Worm (Caenorhabditis elegans) whole organism, L4/young adult: ENCODE measurements around the gene cnt-2.
A peak's percentile ranks its signal among the peaks of the same experiment; 100 is the strongest.

Experiments used
- W03F9.2 ChIP-seq: fragments of 150-350 bp; optimal IDR thresholded peaks from 2 replicates; lab custom pipeline; 2014; ENCODE audit warnings: missing biosample characterization, missing genetic modification characterization
- dao-5 ChIP-seq: sonication (generic microtip); optimal IDR thresholded peaks from 2 replicates; lab custom pipeline; 2016; ENCODE audit warnings: missing genotype, missing genetic modification characterization, moderate library complexity, missing compliant biosample characterization
- him-1 ChIP-seq: sonication (generic microtip); optimal IDR thresholded peaks from 2 replicates; lab custom pipeline; 2016; ENCODE audit warnings: missing genotype, missing genetic modification reagents, missing genetic modification characterization, missing compliant biosample characterization

cnt-2 gene

ce11 chrIII:10654718-10655117 lies at the start of gene cnt-2:
Gene cnt-2 (plus strand): TSS chrIII:10655018.
- TF ChIP-seq dao-5 (tag; lab: Kevin White, UChicago), result no peak
- TF ChIP-seq him-1 (tag; lab: Kevin White, UChicago), result no peak
- TF ChIP-seq W03F9.2 (tag; lab: Kevin White, UChicago), result no peak

- no peak for TF ChIP-seq him-1 (tag; lab: Kevin White, UChicago)
- TF ChIP-seq W03F9.2 (tag; lab: Kevin White, UChicago), result no peak
- no peak for TF ChIP-seq dao-5 (tag; lab: Kevin White, UChicago)
Measured at ce11 chrIII:10605049-10605448, 49.8 kb upstream of the cnt-2 start, which contains the start of gene rabx-5. Gene rabx-5 (plus strand): TSS chrIII:10605349.

ce11 chrIII:10608161-10608560 lies 46.7 kb upstream of the cnt-2 start:
- TF ChIP-seq dao-5 (tag; lab: Kevin White, UChicago) (no peak), W03F9.2 (tag; lab: Kevin White, UChicago) (no peak), him-1 (tag; lab: Kevin White, UChicago) (no peak)

- TF ChIP-seq him-1 (tag; lab: Kevin White, UChicago), result no peak
Measured at ce11 chrIII:10612333-10612732, 42.5 kb upstream of the cnt-2 start, which contains the start of gene Y39A1A.24. Gene Y39A1A.24 (plus strand): TSS chrIII:10612633.

- no peak for TF ChIP-seq W03F9.2 (tag; lab: Kevin White, UChicago)
- no peak for TF ChIP-seq him-1 (tag; lab: Kevin White, UChicago)
- TF ChIP-seq dao-5 (tag; lab: Kevin White, UChicago), result no peak
Measured at ce11 chrIII:10615166-10615565, 39.7 kb upstream of the cnt-2 start, which contains the start of gene mrpl-22. Gene mrpl-22 (plus strand): TSS chrIII:10615466.

ce11 chrIII:10621208-10621607 lies 33.6 kb upstream of the cnt-2 start, which contains the start of the genes lron-10 and hpr-9:
Gene lron-10 (minus strand): TSS chrIII:10621369.
Gene hpr-9 (plus strand): TSS chrIII:10621551.
- TF ChIP-seq him-1 (tag; lab: Kevin White, UChicago) (peak; percentile 78), W03F9.2 (tag; lab: Kevin White, UChicago) (peak; percentile 78), dao-5 (tag; lab: Kevin White, UChicago) (no peak)

- TF ChIP-seq him-1 (tag; lab: Kevin White, UChicago) (peak; percentile 45), W03F9.2 (tag; lab: Kevin White, UChicago) (peak; percentile 5), dao-5 (tag; lab: Kevin White, UChicago) (peak; percentile 21)
Measured at ce11 chrIII:10624564-10624963, 30.3 kb upstream of the cnt-2 start.

- TF ChIP-seq him-1 (tag; lab: Kevin White, UChicago), result no peak
- TF ChIP-seq W03F9.2 (tag; lab: Kevin White, UChicago), result no peak
- no peak for TF ChIP-seq dao-5 (tag; lab: Kevin White, UChicago)
Measured at ce11 chrIII:10628360-10628759, 26.5 kb upstream of the cnt-2 start.

ce11 chrIII:10629043-10629442 lies 25.8 kb upstream of the cnt-2 start, which contains the start of gene swt-4:
Gene swt-4 (minus strand): TSS chrIII:10629143.
- TF ChIP-seq him-1 (tag; lab: Kevin White, UChicago) (no peak), dao-5 (tag; lab: Kevin White, UChicago) (no peak), W03F9.2 (tag; lab: Kevin White, UChicago) (no peak)

- TF ChIP-seq him-1 (tag; lab: Kevin White, UChicago) (no peak), W03F9.2 (tag; lab: Kevin White, UChicago) (no peak), dao-5 (tag; lab: Kevin White, UChicago) (no peak)
Measured at ce11 chrIII:10629795-10630194, 25.0 kb upstream of the cnt-2 start.

ce11 chrIII:10631870-10632509 lies 22.8 kb upstream of the cnt-2 start:
- TF ChIP-seq dao-5 (tag; lab: Kevin White, UChicago) (no peak), W03F9.2 (tag; lab: Kevin White, UChicago) (no peak), him-1 (tag; lab: Kevin White, UChicago) (no peak)

ce11 chrIII:10632590-10633402 lies 22.0 kb upstream of the cnt-2 start, which contains the start of gene Y39A1A.10:
Gene Y39A1A.10 (plus strand): TSS chrIII:10632728.
- TF ChIP-seq him-1 (tag; lab: Kevin White, UChicago) (no peak), dao-5 (tag; lab: Kevin White, UChicago) (no peak), W03F9.2 (tag; lab: Kevin White, UChicago) (no peak)

ce11 chrIII:10633403-10633674 lies 21.5 kb upstream of the cnt-2 start, which contains the start of gene Y39A1A.9:
Gene Y39A1A.9 (minus strand): TSS chrIII:10633501.
- TF ChIP-seq him-1 (tag; lab: Kevin White, UChicago), result no peak
- TF ChIP-seq W03F9.2 (tag; lab: Kevin White, UChicago), result no peak
- TF ChIP-seq dao-5 (tag; lab: Kevin White, UChicago), result no peak
